Worm (Caenorhabditis elegans) whole organism, L1 larva: ENCODE results near the gene best-16.

Experiments
- C16A3.4 ChIP-seq: fragments of 150-350 bp; optimal IDR thresholded peaks from 2 replicates; lab custom pipeline; 2014; ENCODE audit warnings: missing biosample characterization, missing genetic modification characterization
- C34B4.2 ChIP-seq: sonication (generic microtip); optimal IDR thresholded peaks from 2 replicates; lab custom pipeline; 2017; ENCODE audit warnings: mild to moderate bottlenecking, missing genetic modification characterization, missing compliant biosample characterization
- F16B12.6 ChIP-seq: fragments of 150-350 bp; optimal IDR thresholded peaks from 2 replicates; lab custom pipeline; 2014; ENCODE audit warnings: missing biosample characterization, missing genetic modification characterization
- aha-1 ChIP-seq: fragments of 150-350 bp; optimal IDR thresholded peaks from 2 replicates; lab custom pipeline; 2014; ENCODE audit warnings: missing biosample characterization, missing genetic modification characterization
- alr-1 ChIP-seq: fragments of 200-800 bp; sonication (Bioruptor generic); optimal IDR thresholded peaks from 2 replicates; lab custom pipeline; 2018; ENCODE audit warnings: borderline replicate concordance, mild to moderate bottlenecking, missing genetic modification characterization, missing compliant biosample characterization
- aly-2 ChIP-seq: fragments of 150-350 bp; optimal IDR thresholded peaks from 2 replicates; lab custom pipeline; 2014; ENCODE audit warnings: missing biosample characterization, missing genetic modification characterization
- ama-1 ChIP-seq: fragments of 150-350 bp; optimal IDR thresholded peaks from 2 replicates; lab custom pipeline; 2014
- blmp-1 ChIP-seq: fragments of 150-350 bp; optimal IDR thresholded peaks from 2 replicates; lab custom pipeline; 2014; ENCODE audit warnings: missing biosample characterization, missing genetic modification characterization
- ceh-82 ChIP-seq, 3 experiments: fragments of 150-350 bp in 1 of 3; sonication (generic microtip) in 2 of 3; optimal IDR thresholded peaks; 2 replicates each; lab custom pipeline; 2014 to 2017; ENCODE audit warnings: missing biosample characterization in 3 of 3, missing genetic modification characterization in 3 of 3
- ceh-88 ChIP-seq: fragments of 200-800 bp; sonication (Bioruptor generic); IDR thresholded peaks from 2 replicates; pipeline ENCODE4 v1.3.6; 2022; ENCODE audit warnings: missing genetic modification characterization, missing compliant biosample characterization
- dpl-1 ChIP-seq, 3 experiments: fragments of 150-350 bp in 2 of 3; sonication (generic microtip) in 1 of 3; optimal IDR thresholded peaks; 2 replicates each; lab custom pipeline; 2014 to 2017; ENCODE audit warnings: missing biosample characterization in 3 of 3, missing genetic modification characterization in 3 of 3, missing genetic modification reagents in 3 of 3
- efl-1 ChIP-seq, 4 experiments: fragments of 150-350 bp; optimal IDR thresholded peaks in 3 of 4; peaks in 1 of 4; 1 replicate in 1 of 4; 2 replicates in 3 of 4; lab custom pipeline; 2014; ENCODE audit warnings: missing biosample characterization in 2 of 4, missing genetic modification characterization in 2 of 4, missing genetic modification reagents in 2 of 4
- egl-13 ChIP-seq: sonication (generic microtip); optimal IDR thresholded peaks from 2 replicates; lab custom pipeline; 2016; ENCODE audit warnings: missing genotype, missing genetic modification reagents, missing genetic modification characterization, missing compliant biosample characterization
- egl-27 ChIP-seq, 2 experiments: fragments of 150-350 bp in 1 of 2; sonication (generic microtip); optimal IDR thresholded peaks; 3 replicates each; lab custom pipeline; 2017 to 2018; ENCODE audit warnings: missing biosample characterization in 2 of 2, missing genetic modification characterization in 2 of 2, missing genetic modification reagents in 2 of 2
- elt-2 ChIP-seq: sonication (generic microtip); optimal IDR thresholded peaks from 2 replicates; lab custom pipeline; 2016; ENCODE audit warnings: missing genetic modification characterization, mild to moderate bottlenecking, inconsistent platforms, missing compliant biosample characterization, missing genetic modification reagents
- elt-3 ChIP-seq, 6 experiments: fragments of 150-350 bp in 1 of 6; sonication (generic microtip); optimal IDR thresholded peaks; 2 replicates each; lab custom pipeline; 2017 to 2018; ENCODE audit warnings: missing biosample characterization in 6 of 6, missing genetic modification characterization in 6 of 6, inconsistent platforms in 1 of 6
- ets-5 ChIP-seq: fragments of 200-800 bp; sonication (Bioruptor generic); IDR thresholded peaks from 2 replicates; pipeline ENCODE4 v1.3.6; 2022; ENCODE audit warnings: missing genetic modification characterization, missing compliant biosample characterization
- fkh-8 ChIP-seq: sonication (generic microtip); optimal IDR thresholded peaks from 2 replicates; lab custom pipeline; 2016; ENCODE audit warnings: mild to moderate bottlenecking, missing genetic modification characterization, missing compliant biosample characterization
- fos-1 ChIP-seq: fragments of 150-350 bp; optimal IDR thresholded peaks from 2 replicates; lab custom pipeline; 2014; ENCODE audit warnings: missing biosample characterization, missing genetic modification characterization
- grh-1 ChIP-seq: fragments of 200-800 bp; sonication (Bioruptor generic); IDR thresholded peaks from 2 replicates; pipeline ENCODE4 v1.3.6; 2022; ENCODE audit warnings: missing genetic modification reagents, missing genetic modification characterization, missing compliant biosample characterization
- hlh-17 ChIP-seq: fragments of 200-800 bp; sonication (Bioruptor generic); optimal IDR thresholded peaks from 2 replicates; lab custom pipeline; 2018; ENCODE audit warnings: missing genetic modification characterization, mild to moderate bottlenecking, missing compliant biosample characterization, moderate library complexity, borderline replicate concordance
- irx-1 ChIP-seq: sonication (generic microtip); optimal IDR thresholded peaks from 2 replicates; lab custom pipeline; 2016; ENCODE audit warnings: missing genetic modification characterization, missing compliant biosample characterization
- isw-1 ChIP-seq: fragments of 200-800 bp; sonication (Bioruptor generic); IDR thresholded peaks from 2 replicates; pipeline ENCODE4 v1.3.6; 2022; ENCODE audit warnings: missing genetic modification characterization, missing compliant biosample characterization
- jun-1 ChIP-seq: fragments of 150-350 bp; optimal IDR thresholded peaks from 2 replicates; lab custom pipeline; 2014; ENCODE audit warnings: missing biosample characterization, missing genetic modification reagents, missing genetic modification characterization
- lin-13 ChIP-seq: fragments of 150-350 bp; optimal IDR thresholded peaks from 2 replicates; lab custom pipeline; 2014; ENCODE audit warnings: missing biosample characterization, missing genetic modification reagents, missing genetic modification characterization
- lin-14 ChIP-seq: fragments of 200-800 bp; sonication (Bioruptor generic); optimal IDR thresholded peaks from 2 replicates; lab custom pipeline; 2018; ENCODE audit warnings: mild to moderate bottlenecking, missing genetic modification characterization, moderate library complexity, missing compliant biosample characterization
- lin-15B ChIP-seq: fragments of 150-350 bp; sonication (generic microtip); optimal IDR thresholded peaks from 3 replicates; lab custom pipeline; 2014; ENCODE audit warnings: missing biosample characterization, missing genetic modification characterization
- lin-35 ChIP-seq, 2 experiments: fragments of 150-350 bp; optimal IDR thresholded peaks; 2 replicates each; lab custom pipeline; 2014; ENCODE audit warnings: missing biosample characterization in 2 of 2, missing genetic modification characterization in 2 of 2, missing genetic modification reagents in 2 of 2
- lsy-2 ChIP-seq, 2 experiments: fragments of 150-350 bp; optimal IDR thresholded peaks; 2 replicates each; lab custom pipeline; 2014; ENCODE audit warnings: missing biosample characterization in 2 of 2, missing genetic modification characterization in 2 of 2
- mab-9 ChIP-seq: fragments of 200-800 bp; sonication (Bioruptor generic); IDR thresholded peaks from 2 replicates; pipeline ENCODE4 v1.3.6; 2022; ENCODE audit warnings: missing genetic modification reagents, missing genetic modification characterization, missing compliant biosample characterization
- mdl-1 ChIP-seq, 2 experiments: fragments of 150-350 bp; optimal IDR thresholded peaks; 2 replicates each; lab custom pipeline; 2014 to 2017; ENCODE audit warnings: missing biosample characterization in 2 of 2, missing genetic modification characterization in 2 of 2, inconsistent platforms in 1 of 2
- mep-1 ChIP-seq: fragments of 150-350 bp; optimal IDR thresholded peaks from 2 replicates; lab custom pipeline; 2014; ENCODE audit warnings: missing biosample characterization, missing genetic modification characterization
- nhr-12 ChIP-seq: sonication (generic microtip); optimal IDR thresholded peaks from 2 replicates; lab custom pipeline; 2017; ENCODE audit warnings: missing biosample characterization, missing genetic modification characterization
- nhr-28 ChIP-seq: fragments of 150-350 bp; optimal IDR thresholded peaks from 2 replicates; lab custom pipeline; 2014; ENCODE audit warnings: missing biosample characterization, missing genetic modification characterization
- nhr-85 ChIP-seq: sonication (generic microtip); peaks from one replicate; lab custom pipeline; 2016; ENCODE audit warnings: missing genetic modification characterization, inconsistent platforms, missing compliant biosample characterization
- pax-3 ChIP-seq: fragments of 200-800 bp; sonication (Bioruptor generic); optimal IDR thresholded peaks from 2 replicates; lab custom pipeline; 2018; ENCODE audit warnings: mild to moderate bottlenecking, missing genetic modification characterization, moderate library complexity, missing compliant biosample characterization
- pqm-1 ChIP-seq: sonication (generic microtip); optimal IDR thresholded peaks from 3 replicates; lab custom pipeline; 2017; ENCODE audit warnings: missing biosample characterization, missing genetic modification characterization
- rnt-1 ChIP-seq: sonication (generic microtip); optimal IDR thresholded peaks from 2 replicates; lab custom pipeline; 2016; ENCODE audit warnings: mild to moderate bottlenecking, missing genetic modification characterization, moderate library complexity, missing compliant biosample characterization
- snu-23 ChIP-seq: sonication (generic microtip); optimal IDR thresholded peaks from 2 replicates; lab custom pipeline; 2016; ENCODE audit warnings: missing genetic modification characterization, missing compliant biosample characterization
- sox-4 ChIP-seq: sonication (generic microtip); optimal IDR thresholded peaks from 2 replicates; lab custom pipeline; 2016; ENCODE audit warnings: missing genetic modification characterization, missing compliant biosample characterization
- sptf-1 ChIP-seq: fragments of 150-350 bp; optimal IDR thresholded peaks from 2 replicates; lab custom pipeline; 2014; ENCODE audit warnings: missing biosample characterization, missing genetic modification characterization
- sup-37 ChIP-seq: fragments of 200-800 bp; sonication (Bioruptor generic); optimal IDR thresholded peaks from 2 replicates; lab custom pipeline; 2018; ENCODE audit warnings: mild to moderate bottlenecking, missing genetic modification characterization, missing compliant biosample characterization
- swsn-7 ChIP-seq: sonication (generic microtip); optimal IDR thresholded peaks from 2 replicates; lab custom pipeline; 2016; ENCODE audit warnings: missing genetic modification characterization, missing compliant biosample characterization
- tbx-2 ChIP-seq: sonication (generic microtip); optimal IDR thresholded peaks from 2 replicates; lab custom pipeline; 2016; ENCODE audit warnings: missing genetic modification characterization, missing compliant biosample characterization
- tlp-1 ChIP-seq: fragments of 150-350 bp; optimal IDR thresholded peaks from 2 replicates; lab custom pipeline; 2014; ENCODE audit warnings: missing biosample characterization, missing genetic modification characterization
- unc-130 ChIP-seq: fragments of 150-350 bp; optimal IDR thresholded peaks from 2 replicates; lab custom pipeline; 2017; ENCODE audit warnings: missing biosample characterization, missing genetic modification characterization, inconsistent platforms
- unc-62 ChIP-seq: fragments of 150-350 bp; optimal IDR thresholded peaks from 2 replicates; lab custom pipeline; 2014; ENCODE audit warnings: missing biosample characterization, missing genetic modification reagents, missing genetic modification characterization
- unc-86 ChIP-seq: sonication (generic microtip); optimal IDR thresholded peaks from 2 replicates; lab custom pipeline; 2016; ENCODE audit warnings: missing genetic modification characterization, missing compliant biosample characterization
- xbp-1 ChIP-seq: sonication (generic microtip); optimal IDR thresholded peaks from 2 replicates; lab custom pipeline; 2016; ENCODE audit warnings: missing genetic modification characterization, missing compliant biosample characterization
- zip-4 ChIP-seq: fragments of 200-800 bp; sonication (Bioruptor generic); optimal IDR thresholded peaks from 2 replicates; lab custom pipeline; 2018; ENCODE audit warnings: mild to moderate bottlenecking, missing genetic modification characterization, moderate library complexity, missing compliant biosample characterization
- ztf-11 ChIP-seq, 2 experiments: sonication (generic microtip); optimal IDR thresholded peaks; 2 replicates each; lab custom pipeline; 2016 to 2017; ENCODE audit warnings: missing genetic modification characterization in 2 of 2, missing biosample characterization in 1 of 2, missing compliant biosample characterization in 1 of 2
- ztf-4 ChIP-seq: fragments of 150-350 bp; optimal IDR thresholded peaks from 2 replicates; lab custom pipeline; 2014; ENCODE audit warnings: missing biosample characterization, missing genetic modification characterization

The best-16 gene

ce11 chrIV:7167983-7168760 is 27.5 kb downstream of the best-16 start, which contains the start of gene skr-16 (continued):
- no peak for TF ChIP-seq pqm-1
- no peak for TF ChIP-seq fos-1 (tag; lab: Kevin White, UChicago)
- TF ChIP-seq mab-9: no peak
- TF ChIP-seq unc-62 (GFP tag; lab: Kevin White, UChicago): no peak
- no peak for TF ChIP-seq nhr-12 (tag; lab: Kevin White, UChicago)
- no peak for TF ChIP-seq irx-1 (tag; lab: Kevin White, UChicago)
- peak; percentile 55 for TF ChIP-seq nhr-85
- TF ChIP-seq mdl-1 (tag; optimal IDR thresholded peaks at IDR 0.05; lab: Kevin White, UChicago): peak in 1 of 2 experiments; percentile 47
- TF ChIP-seq sox-4 (tag; lab: Kevin White, UChicago): no peak
- TF ChIP-seq C16A3.4 (tag; lab: Kevin White, UChicago): no peak
- TF ChIP-seq blmp-1 (tag; lab: Kevin White, UChicago): no peak
- no peak for TF ChIP-seq egl-13 (tag; lab: Kevin White, UChicago)
- TF ChIP-seq lsy-2 (tag; optimal IDR thresholded peaks at IDR 0.05; lab: Kevin White, UChicago): peak in 1 of 2 experiments; percentile 20
- TF ChIP-seq tlp-1 (tag; lab: Kevin White, UChicago): no peak
- peak; percentile 7 to 50 for TF ChIP-seq efl-1 (optimal IDR thresholded peaks at IDR 0.05; lab: Kevin White, UChicago)
- TF ChIP-seq efl-1 (GFP tag; optimal IDR thresholded peaks at IDR 0.05 in 1 of 2; lab: Kevin White, UChicago): peak; percentile 64 to 92
- no peak for TF ChIP-seq lin-15B (tag; lab: Kevin White, UChicago)
- no peak for TF ChIP-seq ztf-4 (tag; lab: Kevin White, UChicago)
- TF ChIP-seq sup-37 (GFP tag; lab: Kevin White, UChicago): no peak
- TF ChIP-seq sptf-1 (tag; lab: Kevin White, UChicago): no peak
- no peak for TF ChIP-seq ama-1
- no peak for TF ChIP-seq nhr-28
- TF ChIP-seq ceh-82 (tag; optimal IDR thresholded peaks at IDR 0.05; lab: Kevin White, UChicago): no peak
- peak; percentile 26 to 70 (median 27) for TF ChIP-seq dpl-1 (GFP tag; optimal IDR thresholded peaks at IDR 0.05; lab: Kevin White, UChicago)
- peak; percentile 82 for TF ChIP-seq F16B12.6
- no peak for TF ChIP-seq zip-4 (GFP tag; lab: Kevin White, UChicago)
- no peak for TF ChIP-seq tbx-2 (tag; lab: Kevin White, UChicago)
- no peak for TF ChIP-seq grh-1 (GFP tag; lab: Robert Waterston, UW)
- no peak for TF ChIP-seq unc-130 (tag; lab: Kevin White, UChicago)
- no peak for TF ChIP-seq aha-1 (tag; lab: Kevin White, UChicago)
- TF ChIP-seq C34B4.2 (tag; lab: Kevin White, UChicago): no peak
- TF ChIP-seq egl-27 (tag; optimal IDR thresholded peaks at IDR 0.05; lab: Kevin White, UChicago): no peak
- no peak for TF ChIP-seq pax-3 (tag; lab: Kevin White, UChicago)
- TF ChIP-seq elt-3 (tag; optimal IDR thresholded peaks at IDR 0.05; lab: Kevin White, UChicago): no peak
- no peak for TF ChIP-seq lin-13 (GFP tag; lab: Kevin White, UChicago)
- TF ChIP-seq ceh-88 (GFP tag; lab: Robert Waterston, UW): no peak
- no peak for TF ChIP-seq elt-2 (tag; lab: Kevin White, UChicago)
- TF ChIP-seq rnt-1 (tag; lab: Kevin White, UChicago): peak; percentile 1
- no peak for TF ChIP-seq snu-23 (GFP tag; lab: Kevin White, UChicago)
- no peak for TF ChIP-seq xbp-1
- TF ChIP-seq swsn-7 (tag; lab: Kevin White, UChicago): no peak
- TF ChIP-seq lin-14: no peak
- peak; percentile 79 for TF ChIP-seq mep-1 (tag; lab: Kevin White, UChicago)
- TF ChIP-seq isw-1 (GFP tag; lab: Robert Waterston, UW): no peak
- TF ChIP-seq fkh-8 (tag; lab: Kevin White, UChicago): peak; percentile 6
- TF ChIP-seq hlh-17 (GFP tag; lab: Kevin White, UChicago): no peak
- no peak for TF ChIP-seq ztf-11 (tag; optimal IDR thresholded peaks at IDR 0.05; lab: Kevin White, UChicago)
- no peak for TF ChIP-seq unc-86 (tag; lab: Kevin White, UChicago)
- no peak for TF ChIP-seq alr-1 (tag; lab: Kevin White, UChicago)
- TF ChIP-seq lin-35 (GFP tag; optimal IDR thresholded peaks at IDR 0.05; lab: Kevin White, UChicago): peak; percentile 22 to 64
- TF ChIP-seq aly-2: no peak
- TF ChIP-seq ets-5: no peak
- TF ChIP-seq jun-1: no peak
